Fruit fly (Drosophila melanogaster): ENCODE data around the gene CG9536.

Gene CG9536

DNA sequence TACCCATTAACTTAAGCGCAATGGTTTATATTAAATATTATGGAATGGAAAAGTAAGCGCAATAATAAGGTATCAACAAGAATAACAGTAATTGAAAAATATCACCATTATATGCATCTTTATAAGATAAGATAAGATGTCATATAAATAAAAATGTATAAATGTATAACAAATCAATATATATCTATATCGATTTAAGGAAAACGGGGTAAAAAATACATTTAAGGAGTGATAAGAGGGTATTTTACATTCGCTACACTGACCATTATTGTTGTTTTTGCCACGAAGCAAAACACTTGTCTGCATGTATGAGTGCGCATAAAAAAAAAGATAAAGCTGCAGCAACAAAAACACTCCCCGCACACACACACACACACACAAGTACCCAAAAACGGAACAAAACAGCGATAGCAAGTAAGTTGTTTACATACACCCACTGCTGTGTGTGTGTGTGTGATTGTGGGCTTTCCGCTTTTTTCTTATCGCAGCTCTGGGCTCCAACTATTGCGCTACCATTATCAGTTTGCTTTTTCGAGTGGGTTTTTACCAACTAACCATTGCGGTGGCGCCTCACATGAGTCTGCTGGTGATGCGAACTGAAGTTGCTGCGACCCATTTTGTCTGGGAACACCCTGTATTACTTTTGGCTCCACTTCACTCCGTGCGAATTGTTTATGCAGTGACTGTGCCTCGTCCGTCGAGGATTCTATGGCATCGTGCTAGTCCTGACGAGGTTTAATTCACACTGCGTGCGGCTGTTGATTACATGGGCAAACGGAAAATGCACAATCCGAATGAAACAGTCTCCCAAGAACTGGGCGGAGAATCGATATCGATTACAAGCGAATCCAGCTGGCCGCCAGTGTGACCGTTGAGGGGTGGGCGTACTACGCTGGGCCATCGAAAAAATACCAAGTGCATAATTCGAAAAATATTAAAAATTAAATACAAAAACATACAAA, 3.4 kb downstream of the CG9536 start, which contains the start of gene mmy (continued):
- TF ChIP-seq Sry-δ (GFP tag; optimal IDR thresholded peaks at IDR 0.05), result peak; percentile 35
- TF ChIP-seq CG18476 (GFP tag; optimal IDR thresholded peaks at IDR 0.05), result peak; percentile 38
- peak; percentile 3 for TF ChIP-seq tin (GFP tag; optimal IDR thresholded peaks at IDR 0.05)
- TF ChIP-seq kah (GFP tag; optimal IDR thresholded peaks at IDR 0.05), result peak; percentile 19
- TF ChIP-seq CG2199 (GFP tag; IDR thresholded peaks at IDR 0.05), result no peak
- TF ChIP-seq Blimp-1 (GFP tag; optimal IDR thresholded peaks at IDR 0.05), result peak; percentile 43
- TF ChIP-seq D (optimal IDR thresholded peaks at IDR 0.05), result peak; percentile 94
- TF ChIP-seq D (GFP tag; optimal IDR thresholded peaks at IDR 0.05), result peak; percentile 16
- no peak; the same call in 2 of the 3 replicates for TF ChIP-seq jigr1 (GFP tag; IDR thresholded peaks at IDR 0.05)
- peak; percentile 98 for TF ChIP-seq D19B (GFP tag; optimal IDR thresholded peaks at IDR 0.05)
- peak; percentile 59 for TF ChIP-seq Dad (GFP tag; optimal IDR thresholded peaks at IDR 0.05)
- TF ChIP-seq salm (tag; optimal IDR thresholded peaks at IDR 0.05), result peak; percentile 13
- TF ChIP-seq Antp (GFP tag; optimal IDR thresholded peaks at IDR 0.05), result peak; percentile 57
- peak; percentile 31 for TF ChIP-seq pho (GFP tag; optimal IDR thresholded peaks at IDR 0.05)
- TF ChIP-seq NC2β (GFP tag; optimal IDR thresholded peaks at IDR 0.05), result peak; percentile 19
- no peak for TF ChIP-seq yki (optimal IDR thresholded peaks at IDR 0.05)
- TF ChIP-seq CG18011 (GFP tag; optimal IDR thresholded peaks at IDR 0.05), result no peak
- TF ChIP-seq CG6175 (GFP tag; IDR thresholded peaks at IDR 0.05), result peak; percentile 92
- no peak for TF ChIP-seq slp2 (GFP tag; optimal IDR thresholded peaks at IDR 0.05)
- TF ChIP-seq ssp (GFP tag; IDR thresholded peaks at IDR 0.05), result no peak
- peak; percentile 78 for TF ChIP-seq CG8388 (GFP tag; optimal IDR thresholded peaks at IDR 0.05)
- no peak for TF ChIP-seq twi (tag; optimal IDR thresholded peaks at IDR 0.05)
- TF ChIP-seq mld (GFP tag; IDR thresholded peaks at IDR 0.05; ENCODE audit: partially characterized antibody), result no peak
- TF ChIP-seq Ada2b (GFP tag; IDR thresholded peaks at IDR 0.05), result no peak
- peak; percentile 52; the same call in 1 of the 2 replicates for TF ChIP-seq sna (GFP tag; IDR thresholded peaks at IDR 0.05; ENCODE audit: partially characterized antibody)
- TF ChIP-seq nmo (GFP tag; optimal IDR thresholded peaks at IDR 0.05), result peak; percentile 78
- TF ChIP-seq sc (optimal IDR thresholded peaks at IDR 0.05), result no peak
- TF ChIP-seq sc (GFP tag; optimal IDR thresholded peaks at IDR 0.05), result no peak
- no peak for TF ChIP-seq MTF-1 (GFP tag; optimal IDR thresholded peaks at IDR 0.05; ENCODE audit: borderline replicate concordance)
- TF ChIP-seq CG4282 (GFP tag; optimal IDR thresholded peaks at IDR 0.05), result peak; percentile 8
- peak; percentile 53 for TF ChIP-seq Mes4 (GFP tag; optimal IDR thresholded peaks at IDR 0.05)
- TF ChIP-seq zen (tag; optimal IDR thresholded peaks at IDR 0.05), result no peak
- TF ChIP-seq odd (GFP tag; optimal IDR thresholded peaks at IDR 0.05), result peak; percentile 61
- TF ChIP-seq dati (GFP tag; IDR thresholded peaks at IDR 0.05), result no peak
- TF ChIP-seq Myb (GFP tag; optimal IDR thresholded peaks at IDR 0.05), result peak; percentile 33
- no peak for TF ChIP-seq ttk (GFP tag; IDR thresholded peaks at IDR 0.05)
- TF ChIP-seq CG8359 (GFP tag; optimal IDR thresholded peaks at IDR 0.05; ENCODE audit: borderline replicate concordance), result no peak
- no peak for TF ChIP-seq ken (GFP tag; IDR thresholded peaks at IDR 0.05)
- peak; percentile 19 for TF ChIP-seq mam (GFP tag; optimal IDR thresholded peaks at IDR 0.05)
- peak; percentile 8 for TF ChIP-seq HHEX (GFP tag; optimal IDR thresholded peaks at IDR 0.05)
- peak; percentile 30 for TF ChIP-seq CG14014 (GFP tag; IDR thresholded peaks at IDR 0.05)
- peak; percentile 12 for TF ChIP-seq HmgZ (tag; optimal IDR thresholded peaks at IDR 0.05)
- TF ChIP-seq CG6854 (GFP tag; optimal IDR thresholded peaks at IDR 0.05), result peak; percentile 24
- TF ChIP-seq CG2875 (GFP tag; optimal IDR thresholded peaks at IDR 0.05), result no peak
- TF ChIP-seq Ptx1 (GFP tag; IDR thresholded peaks at IDR 0.05), result peak; percentile 62
- TF ChIP-seq BtbVII (GFP tag; optimal IDR thresholded peaks at IDR 0.05), result peak; percentile 23
- peak; percentile 62; the same call in 1 of the 3 replicates for TF ChIP-seq ci (GFP tag; IDR thresholded peaks at IDR 0.05)
- TF ChIP-seq her (GFP tag; optimal IDR thresholded peaks at IDR 0.05), result peak; percentile 37
- TF ChIP-seq abd-A (tag; optimal IDR thresholded peaks at IDR 0.05), result peak; percentile 56
